Comparison of ENCODE assay signal across 2 worm cellular contexts in the genomic region with DNA sequence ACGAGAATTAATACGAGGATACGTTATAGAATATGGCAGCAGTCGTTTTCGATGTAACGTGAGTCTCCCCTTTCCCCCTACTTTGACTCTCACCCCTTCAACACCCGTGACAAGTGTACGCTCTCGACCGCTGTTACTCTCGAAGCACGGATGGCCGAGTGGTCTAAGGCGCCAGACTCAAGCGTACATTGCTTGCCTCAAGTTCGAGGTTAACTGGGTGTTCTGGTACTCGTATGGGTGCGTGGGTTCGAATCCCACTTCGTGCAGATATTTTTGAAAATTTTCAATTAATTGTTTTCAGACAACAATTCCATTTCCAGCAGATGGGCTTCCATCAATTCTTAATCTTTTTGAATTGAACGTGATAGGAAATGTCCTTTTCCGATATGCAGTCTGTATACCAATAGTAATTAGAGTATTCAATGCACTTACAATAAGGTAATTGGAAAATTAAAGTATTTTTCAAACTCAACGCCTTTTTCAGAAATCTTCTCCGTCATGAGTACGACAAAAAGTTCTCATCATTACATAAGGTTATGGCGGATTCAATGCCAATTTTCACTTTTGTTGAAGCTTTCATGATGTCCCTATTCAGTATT.
A peak's percentile ranks its signal among the peaks of the same experiment; 100 is the strongest.
TF ChIP-seq lines count a peak whose summit lies in the region.

No protein-coding gene starts in this region.

TF ChIP-seq in whole organism, L1 larva, 84 proteins besides CTCF, POLR2A, EP300 and RAD21 (continued from another document):
- no peak for TF ChIP-seq hlh-17 (GFP tag; optimal IDR thresholded peaks at IDR 0.05; lab: Kevin White, UChicago; ENCODE audit: borderline replicate concordance)
- TF ChIP-seq pqm-1 (tag; optimal IDR thresholded peaks at IDR 0.05; lab: Kevin White, UChicago): no peak
- peak; percentile 78 for TF ChIP-seq nhr-20 (tag; optimal IDR thresholded peaks at IDR 0.05; lab: Kevin White, UChicago)
- no peak for TF ChIP-seq ceh-90 (tag; optimal IDR thresholded peaks at IDR 0.05; lab: Kevin White, UChicago)
- TF ChIP-seq blmp-1 (tag; optimal IDR thresholded peaks at IDR 0.05; lab: Kevin White, UChicago): peak; percentile 19
- peak; percentile 12 for TF ChIP-seq zip-4 (GFP tag; optimal IDR thresholded peaks at IDR 0.05; lab: Kevin White, UChicago)
- TF ChIP-seq lsy-2 (tag; optimal IDR thresholded peaks at IDR 0.05; lab: Kevin White, UChicago): peak; percentile 70 to 89
- TF ChIP-seq nhr-12 (tag; optimal IDR thresholded peaks at IDR 0.05; lab: Kevin White, UChicago): no peak
- TF ChIP-seq mab-9 (GFP tag; IDR thresholded peaks at IDR 0.05; lab: Robert Waterston, UW): 0 out of 2 replicates have a peak, but pooled peaks have one; percentile 24
- TF ChIP-seq C34B4.2 (tag; optimal IDR thresholded peaks at IDR 0.05; lab: Kevin White, UChicago): no peak
- peak; percentile 68 for TF ChIP-seq xbp-1 (tag; optimal IDR thresholded peaks at IDR 0.05; lab: Kevin White, UChicago)
- peak; percentile 79 for TF ChIP-seq dsc-1 (tag; optimal IDR thresholded peaks at IDR 0.05; lab: Kevin White, UChicago)
- peak; percentile 62 to 68 for TF ChIP-seq efl-1 (optimal IDR thresholded peaks at IDR 0.05; lab: Kevin White, UChicago)
- TF ChIP-seq efl-1 (GFP tag; optimal IDR thresholded peaks at IDR 0.05 in 1 of 2; lab: Kevin White, UChicago): peak; percentile 50 to 96
- TF ChIP-seq swsn-7 (tag; optimal IDR thresholded peaks at IDR 0.05; lab: Kevin White, UChicago): peak; percentile 79
- TF ChIP-seq nhr-76 (tag; optimal IDR thresholded peaks at IDR 0.05; lab: Kevin White, UChicago): no peak
- no peak for TF ChIP-seq hlh-4 (tag; optimal IDR thresholded peaks at IDR 0.05; lab: Kevin White, UChicago)
- TF ChIP-seq hpl-2 (GFP tag; optimal IDR thresholded peaks at IDR 0.05; lab: Kevin White, UChicago): no peak
- no peak for TF ChIP-seq lin-39 (tag; optimal IDR thresholded peaks at IDR 0.05; lab: Kevin White, UChicago)
- peak; percentile 86 for TF ChIP-seq rnt-1 (tag; optimal IDR thresholded peaks at IDR 0.05; lab: Kevin White, UChicago)
- no peak for TF ChIP-seq ces-1 (GFP tag; optimal IDR thresholded peaks at IDR 0.05; lab: Kevin White, UChicago)
- TF ChIP-seq unc-130 (tag; optimal IDR thresholded peaks at IDR 0.05; lab: Kevin White, UChicago): peak; percentile 49
- no peak for TF ChIP-seq nhr-11 (tag; optimal IDR thresholded peaks at IDR 0.05; lab: Kevin White, UChicago)
- TF ChIP-seq elt-3 (tag; optimal IDR thresholded peaks at IDR 0.05; lab: Kevin White, UChicago): peak in 2 of 6 experiments; percentile 22 to 24
- no peak for TF ChIP-seq fkh-4 (tag; optimal IDR thresholded peaks at IDR 0.05; lab: Kevin White, UChicago; ENCODE audit: borderline replicate concordance)
- TF ChIP-seq aha-1 (tag; optimal IDR thresholded peaks at IDR 0.05; lab: Kevin White, UChicago): no peak
- TF ChIP-seq nhr-19 (GFP tag; conservative IDR thresholded peaks at IDR 0.05; lab: Robert Waterston, UW): peak; percentile 74
- peak; percentile 65 for TF ChIP-seq lin-14 (GFP tag; optimal IDR thresholded peaks at IDR 0.05; lab: Kevin White, UChicago)

TF ChIP-seq in whole organism, young adult, 124 proteins besides CTCF, POLR2A, EP300 and RAD21 (continued from another document):
- TF ChIP-seq mel-28 (tag; optimal IDR thresholded peaks at IDR 0.05; lab: Kevin White, UChicago; ENCODE audit: borderline replicate concordance) (no peak), zfh-2 (GFP tag; conservative IDR thresholded peaks at IDR 0.05; lab: Robert Waterston, UW) (peak; percentile 48; the same call in 1 of the 2 replicates), nhr-90 (tag; optimal IDR thresholded peaks at IDR 0.05; lab: Kevin White, UChicago) (peak; percentile 87), hmg-20 (GFP tag; IDR thresholded peaks at IDR 0.05; lab: Robert Waterston, UW) (0 out of 2 replicates have a peak, but pooled peaks have one; percentile 38), ztf-25 (GFP tag; IDR thresholded peaks at IDR 0.05; lab: Robert Waterston, UW) (peak; percentile 83), Y53F4B.3 (GFP tag; IDR thresholded peaks at IDR 0.05; lab: Robert Waterston, UW) (peak; percentile 64), D2030.7 (GFP tag; IDR thresholded peaks at IDR 0.05; lab: Robert Waterston, UW) (peak; percentile 83), hrde-1 (tag; optimal IDR thresholded peaks at IDR 0.05; lab: Kevin White, UChicago; ENCODE audit: borderline replicate concordance) (peak; percentile 84), nfyb-1 (GFP tag; IDR thresholded peaks at IDR 0.05; lab: Robert Waterston, UW) (peak; percentile 86), tlf-1 (GFP tag; optimal IDR thresholded peaks at IDR 0.05; lab: Kevin White, UChicago) (peak; percentile 33), pbrm-1 (GFP tag; IDR thresholded peaks at IDR 0.05; lab: Robert Waterston, UW) (peak; percentile 85), egrh-3 (GFP tag; IDR thresholded peaks at IDR 0.05; lab: Robert Waterston, UW) (peak; percentile 52), F52B5.7 (tag; optimal IDR thresholded peaks at IDR 0.05; lab: Kevin White, UChicago) (peak; percentile 47), bed-2 (GFP tag; IDR thresholded peaks at IDR 0.05; lab: Robert Waterston, UW) (no peak), die-1 (tag; optimal IDR thresholded peaks at IDR 0.05; lab: Kevin White, UChicago) (peak; percentile 92), pha-4 (tag; optimal IDR thresholded peaks at IDR 0.05; lab: Kevin White, UChicago) (no peak), ztf-18 (tag; optimal IDR thresholded peaks at IDR 0.05; lab: Kevin White, UChicago) (peak; percentile 77), rec-8 (tag; optimal IDR thresholded peaks at IDR 0.05; lab: Kevin White, UChicago) (peak; percentile 80 to 94), snpc-4 (GFP tag; optimal IDR thresholded peaks at IDR 0.05; lab: Kevin White, UChicago) (peak; percentile 81), snpc-4 (tag; optimal IDR thresholded peaks at IDR 0.05; lab: Kevin White, UChicago) (peak; percentile 36 to 76 (median 64)), athp-1 (tag; optimal IDR thresholded peaks at IDR 0.05; lab: Kevin White, UChicago) (peak; percentile 24), nfya-1 (tag; optimal IDR thresholded peaks at IDR 0.05; lab: Kevin White, UChicago; ENCODE audit: borderline replicate concordance, insufficient read depth) (no peak), mes-4 (tag; optimal IDR thresholded peaks at IDR 0.05; lab: Kevin White, UChicago) (peak; percentile 76), ekl-4 (GFP tag; IDR thresholded peaks at IDR 0.05; lab: Robert Waterston, UW) (peak; percentile 72), sea-2 (GFP tag; IDR thresholded peaks at IDR 0.05; lab: Robert Waterston, UW) (peak; percentile 79; the same call in 1 of the 2 replicates), dpff-1 (tag; optimal IDR thresholded peaks at IDR 0.05; lab: Kevin White, UChicago) (no peak), fkh-3 (tag; optimal IDR thresholded peaks at IDR 0.05; lab: Kevin White, UChicago) (peak; percentile 42), F33H1.4 (GFP tag; IDR thresholded peaks at IDR 0.05; lab: Robert Waterston, UW) (peak; percentile 61), cebp-2 (GFP tag; IDR thresholded peaks at IDR 0.05; lab: Robert Waterston, UW) (0 out of 2 replicates have a peak, but pooled peaks have one; percentile 83), tbp1 (GFP tag; optimal IDR thresholded peaks at IDR 0.05; lab: Kevin White, UChicago) (peak; percentile 99), tbx-9 (tag; optimal IDR thresholded peaks at IDR 0.05; lab: Kevin White, UChicago; ENCODE audit: borderline replicate concordance) (no peak), K11D2.4 (GFP tag; IDR thresholded peaks at IDR 0.05; lab: Robert Waterston, UW) (peak; percentile 61), snpc-3.4 (tag; optimal IDR thresholded peaks at IDR 0.05; lab: Kevin White, UChicago) (peak; percentile 89), ceh-40 (GFP tag; IDR thresholded peaks at IDR 0.05; lab: Robert Waterston, UW) (0 out of 2 replicates have a peak, but pooled peaks have one; percentile 57), hsf-1 (GFP tag; IDR thresholded peaks at IDR 0.05; lab: Robert Waterston, UW) (0 out of 2 replicates have a peak, but pooled peaks have one; percentile 14), F57C9.4 (tag; optimal IDR thresholded peaks at IDR 0.05; lab: Kevin White, UChicago) (no peak), B0261.1 (tag; optimal IDR thresholded peaks at IDR 0.05; lab: Kevin White, UChicago) (peak; percentile 93)
